Worm (Caenorhabditis elegans) whole organism, young adult: ENCODE data around the gene Y19D2B.2.
"Not testable (repeated sequence)": the region's sequence is repeated elsewhere in the genome, so short reads cannot be mapped to it uniquely, and the experiment has no call there.

ENCODE experiments used
- B0019.2 ChIP-seq: fragments of 200-800 bp; sonication (Bioruptor generic); conservative IDR thresholded peaks from 2 replicates; pipeline ENCODE4 v1.3.6; 2022; ENCODE audit warnings: missing genetic modification reagents, missing genetic modification characterization, missing compliant biosample characterization
- F10E7.11 ChIP-seq: sonication (generic microtip); optimal IDR thresholded peaks from 2 replicates; lab custom pipeline; 2017; ENCODE audit warnings: mild to moderate bottlenecking, missing genetic modification characterization, moderate library complexity, missing compliant biosample characterization
- F52B5.7 ChIP-seq: sonication (generic microtip); optimal IDR thresholded peaks from 2 replicates; lab custom pipeline; 2016; ENCODE audit warnings: mild to moderate bottlenecking, missing genetic modification characterization, missing compliant biosample characterization
- Y53F4B.3 ChIP-seq: fragments of 200-800 bp; sonication (Bioruptor generic); IDR thresholded peaks from 2 replicates; pipeline ENCODE4 v1.3.6; 2022; ENCODE audit warnings: missing genetic modification reagents, missing genetic modification characterization, missing compliant biosample characterization
- Y53G8AR.9 ChIP-seq: fragments of 200-800 bp; sonication (Bioruptor generic); conservative IDR thresholded peaks from 2 replicates; pipeline ENCODE4 v1.3.6; 2022; ENCODE audit warnings: missing genetic modification reagents, missing genetic modification characterization, missing compliant biosample characterization
- Y56A3A.18 ChIP-seq: fragments of 200-800 bp; sonication (Bioruptor generic); IDR thresholded peaks from 2 replicates; pipeline ENCODE4 v1.3.6; 2022; ENCODE audit warnings: missing genetic modification reagents, missing genetic modification characterization, missing compliant biosample characterization
- Y79H2A.3 ChIP-seq: fragments of 200-800 bp; sonication (Bioruptor generic); conservative IDR thresholded peaks from 2 replicates; pipeline ENCODE4 v1.3.6; 2022; ENCODE audit warnings: missing genetic modification reagents, missing genetic modification characterization, missing compliant biosample characterization
- aptf-3 ChIP-seq: fragments of 200-800 bp; sonication (Bioruptor generic); IDR thresholded peaks from 2 replicates; pipeline ENCODE4 v1.3.6; 2022; ENCODE audit warnings: missing genetic modification characterization, missing compliant biosample characterization
- attf-6 ChIP-seq: fragments of 200-800 bp; sonication (Bioruptor generic); IDR thresholded peaks from 2 replicates; pipeline ENCODE4 v1.3.6; 2022; ENCODE audit warnings: missing genetic modification reagents, missing genetic modification characterization, missing compliant biosample characterization
- ccch-3 ChIP-seq: fragments of 200-800 bp; sonication (Bioruptor generic); optimal IDR thresholded peaks from 2 replicates; lab custom pipeline; 2018; ENCODE audit warnings: mild to moderate bottlenecking, missing genetic modification characterization, missing compliant biosample characterization
- die-1 ChIP-seq: sonication (generic microtip); optimal IDR thresholded peaks from 2 replicates; lab custom pipeline; 2016; ENCODE audit warnings: missing genotype, mild to moderate bottlenecking, missing genetic modification characterization, missing compliant biosample characterization
- egl-18 ChIP-seq: fragments of 200-800 bp; sonication (Bioruptor generic); IDR thresholded peaks from 2 replicates; pipeline ENCODE4 v1.3.6; 2022; ENCODE audit warnings: missing genetic modification reagents, missing genetic modification characterization, missing compliant biosample characterization
- fkh-3 ChIP-seq: sonication (generic microtip); optimal IDR thresholded peaks from 2 replicates; lab custom pipeline; 2016; ENCODE audit warnings: mild to moderate bottlenecking, missing genetic modification characterization, missing compliant biosample characterization
- him-1 ChIP-seq: sonication (generic microtip); optimal IDR thresholded peaks from 2 replicates; lab custom pipeline; 2016; ENCODE audit warnings: missing genotype, missing genetic modification reagents, missing genetic modification characterization, missing compliant biosample characterization
- hmg-1.2 ChIP-seq: fragments of 200-800 bp; sonication (Bioruptor generic); IDR thresholded peaks from 2 replicates; pipeline ENCODE4 v1.3.6; 2022; ENCODE audit warnings: missing genetic modification reagents, missing genetic modification characterization, missing compliant biosample characterization
- hsf-1 ChIP-seq: fragments of 200-800 bp; sonication (Bioruptor generic); IDR thresholded peaks from 2 replicates; pipeline ENCODE4 v1.3.6; 2022; ENCODE audit warnings: missing genetic modification reagents, missing genetic modification characterization, missing compliant biosample characterization
- lag-1 ChIP-seq: fragments of 200-800 bp; sonication (Bioruptor generic); IDR thresholded peaks from 2 replicates; pipeline ENCODE4 v1.3.6; 2022; ENCODE audit warnings: missing genetic modification reagents, missing genetic modification characterization, missing compliant biosample characterization
- let-607 ChIP-seq, 2 experiments: fragments of 200-800 bp in 1 of 2; sonication (Bioruptor generic) in 1 of 2; sonication (generic microtip) in 1 of 2; optimal IDR thresholded peaks; 2 replicates each; lab custom pipeline; 2016 to 2018; ENCODE audit warnings: mild to moderate bottlenecking in 2 of 2, missing compliant biosample characterization in 2 of 2, missing genetic modification characterization in 2 of 2, moderate library complexity in 2 of 2, missing genotype in 1 of 2
- lsl-1 ChIP-seq: fragments of 200-800 bp; sonication (Bioruptor generic); optimal IDR thresholded peaks from 2 replicates; lab custom pipeline; 2018; ENCODE audit warnings: mild to moderate bottlenecking, missing genetic modification characterization, moderate library complexity, missing compliant biosample characterization
- mcd-1 ChIP-seq: fragments of 200-800 bp; sonication (Bioruptor generic); IDR thresholded peaks from 2 replicates; pipeline ENCODE4 v1.3.6; 2022; ENCODE audit warnings: missing genetic modification reagents, missing genetic modification characterization, missing compliant biosample characterization
- nfya-2 ChIP-seq: fragments of 200-800 bp; sonication (Bioruptor generic); IDR thresholded peaks from 2 replicates; pipeline ENCODE4 v1.3.6; 2022; ENCODE audit warnings: missing genetic modification reagents, missing genetic modification characterization, missing compliant biosample characterization
- rec-8 ChIP-seq, 2 experiments: sonication (generic microtip); optimal IDR thresholded peaks; 2 replicates each; lab custom pipeline; 2016; ENCODE audit warnings: mild to moderate bottlenecking in 2 of 2, missing genetic modification characterization in 2 of 2, missing genetic modification reagents in 2 of 2, missing genotype in 2 of 2, missing biosample characterization in 1 of 2, missing compliant biosample characterization in 1 of 2, moderate library complexity in 1 of 2
- sdz-38 ChIP-seq: sonication (generic microtip); optimal IDR thresholded peaks from 2 replicates; lab custom pipeline; 2016; ENCODE audit warnings: missing genotype, missing genetic modification characterization, missing compliant biosample characterization
- snpc-1.3 ChIP-seq: sonication (generic microtip); optimal IDR thresholded peaks from 2 replicates; lab custom pipeline; 2017; ENCODE audit warnings: missing genetic modification characterization, mild to moderate bottlenecking, missing compliant biosample characterization, antibody characterized with exemption, moderate library complexity, missing genotype, missing genetic modification reagents; ENCODE audit not compliant: insufficient read depth
- sptf-2 ChIP-seq: fragments of 200-800 bp; sonication (Bioruptor generic); optimal IDR thresholded peaks from 2 replicates; lab custom pipeline; 2018; ENCODE audit warnings: mild to moderate bottlenecking, missing genetic modification characterization, missing compliant biosample characterization
- tbp1 ChIP-seq: fragments of 200-800 bp; sonication (Bioruptor generic); optimal IDR thresholded peaks from 2 replicates; lab custom pipeline; 2018; ENCODE audit warnings: mild to moderate bottlenecking, missing genetic modification characterization, missing compliant biosample characterization
- unc-130 ChIP-seq: sonication (generic microtip); optimal IDR thresholded peaks from 2 replicates; lab custom pipeline; 2016; ENCODE audit warnings: missing genetic modification reagents, missing genetic modification characterization, missing compliant biosample characterization
- ztf-26 ChIP-seq: sonication (generic microtip); optimal IDR thresholded peaks from 2 replicates; lab custom pipeline; 2017; ENCODE audit warnings: missing genetic modification characterization, missing compliant biosample characterization

Gene Y19D2B.2

ce11 chrII:10904379-10904778 lies 19.7 kb upstream of the Y19D2B.2 start, which contains the start of gene sra-12:
TSS of gene sra-12 (minus strand) at chrII:10904479.
- not testable (repeated sequence) for TF ChIP-seq nfya-2 (GFP tag; lab: Robert Waterston, UW); unc-130; hmg-1.2 (GFP tag; lab: Robert Waterston, UW)

ce11 chrII:10910219-10910618 lies 13.8 kb upstream of the Y19D2B.2 start, which contains the start of gene sra-11:
TSS of gene sra-11 (minus strand) at chrII:10910319.
- TF ChIP-seq him-1 (tag; lab: Kevin White, UChicago) = no peak
- no peak for TF ChIP-seq tbp1 (GFP tag; lab: Kevin White, UChicago)
- TF ChIP-seq sptf-2 (GFP tag; lab: Kevin White, UChicago) = no peak
- no peak for TF ChIP-seq sdz-38 (tag; lab: Kevin White, UChicago)
- no peak for TF ChIP-seq snpc-1.3 (tag; lab: Kevin White, UChicago)
- TF ChIP-seq, all 124 proteins: peak for 0

DNA sequence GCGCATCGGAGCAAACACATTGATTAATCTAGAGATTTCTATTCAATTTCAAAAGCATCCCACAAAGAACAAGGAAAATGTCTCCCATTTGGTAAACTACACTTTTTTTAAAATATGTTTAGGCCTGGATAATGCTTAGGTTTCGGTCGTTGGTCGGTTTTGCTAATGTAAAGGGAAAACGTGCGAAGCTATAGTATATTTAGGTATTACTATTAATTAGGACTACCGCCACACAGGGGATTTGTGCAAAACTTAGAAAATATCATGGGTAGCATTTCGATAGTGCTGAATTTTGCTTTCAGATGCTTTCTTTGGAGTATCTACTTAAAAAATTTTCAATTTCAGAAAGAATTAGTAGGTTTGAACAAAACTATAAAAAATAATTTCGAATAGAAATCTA lies 11.1 kb upstream of the Y19D2B.2 start:
- no peak for TF ChIP-seq lag-1 (GFP tag; lab: Robert Waterston, UW)
- TF ChIP-seq ccch-3 (GFP tag; lab: Kevin White, UChicago) = no peak
- TF ChIP-seq F52B5.7 = no peak
- no peak for TF ChIP-seq hsf-1
- TF ChIP-seq die-1 (tag; lab: Kevin White, UChicago) = no peak
- TF ChIP-seq let-607 (tag; optimal IDR thresholded peaks at IDR 0.05; lab: Kevin White, UChicago) = no peak

- TF ChIP-seq mcd-1 (GFP tag; lab: Robert Waterston, UW) (no peak), lsl-1 (no peak), F10E7.11 (tag; lab: Kevin White, UChicago) (no peak), Y53G8AR.9 (GFP tag; lab: Robert Waterston, UW) (no peak), rec-8 (tag; optimal IDR thresholded peaks at IDR 0.05; lab: Kevin White, UChicago) (no peak)
Observed at ce11 chrII:10914366-10914765, 9.7 kb upstream of the Y19D2B.2 start, which contains the start of gene F44F4.15. TSS of gene F44F4.15 (plus strand) at chrII:10914666.

DNA sequence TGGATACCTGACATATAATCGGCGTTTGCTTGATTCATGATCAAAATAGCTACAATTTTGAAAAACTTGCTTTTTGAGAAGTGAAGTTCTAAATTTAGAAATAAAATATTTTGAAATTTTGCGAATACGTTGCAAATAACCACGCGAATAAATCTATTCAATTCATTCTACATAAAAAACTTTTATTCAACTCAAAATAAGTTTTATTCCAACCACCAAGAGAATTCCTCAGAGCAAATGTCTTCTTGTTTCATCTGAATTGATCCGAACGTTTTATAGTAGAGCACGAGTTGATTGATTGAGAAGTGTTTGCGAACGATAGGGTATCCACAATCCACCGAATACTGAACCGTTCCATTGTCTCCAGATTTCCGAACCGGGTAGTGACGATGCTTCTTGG lies 8.3 kb upstream of the Y19D2B.2 start, which contains the start of gene F44F4.9:
TSS of gene F44F4.9 (minus strand) at position 101 of the 400 bp plus-strand sequence.
- TF ChIP-seq egl-18 (GFP tag; lab: Robert Waterston, UW) (no peak), Y79H2A.3 (no peak), B0019.2 (GFP tag; lab: Robert Waterston, UW) (no peak), die-1 (tag; lab: Kevin White, UChicago) (no peak), Y56A3A.18 (GFP tag; lab: Robert Waterston, UW) (no peak), fkh-3 (tag; lab: Kevin White, UChicago) (no peak), ztf-26 (tag; lab: Kevin White, UChicago) (no peak), let-607 (tag; optimal IDR thresholded peaks at IDR 0.05; lab: Kevin White, UChicago) (no peak), tbp1 (GFP tag; lab: Kevin White, UChicago) (no peak)

ce11 chrII:10917174-10917573 lies 6.9 kb upstream of the Y19D2B.2 start, which contains the start of gene F44F4.10:
TSS of gene F44F4.10 (minus strand) at chrII:10917274.
- TF ChIP-seq aptf-3 (GFP tag; lab: Robert Waterston, UW) = no peak
- TF ChIP-seq attf-6 (GFP tag; lab: Robert Waterston, UW) = no peak
- no peak for TF ChIP-seq snpc-1.3 (tag; lab: Kevin White, UChicago)
- no peak for TF ChIP-seq Y53F4B.3 (GFP tag; lab: Robert Waterston, UW)
